Worm (Caenorhabditis elegans) whole organism, early embryonic: ENCODE data around the gene M04B2.2.
A peak's percentile ranks its signal among the peaks of the same experiment; 100 is the strongest.

Source experiments
- B0310.2 ChIP-seq: sonication (generic microtip); optimal IDR thresholded peaks from 2 replicates; lab custom pipeline; 2016; ENCODE audit warnings: mild to moderate bottlenecking, missing genetic modification characterization, missing compliant biosample characterization
- F13C5.2 ChIP-seq: sonication (generic microtip); optimal IDR thresholded peaks from 2 replicates; lab custom pipeline; 2017; ENCODE audit warnings: mild to moderate bottlenecking, missing genetic modification characterization, inconsistent platforms, missing compliant biosample characterization
- aly-1 ChIP-seq: sonication (generic microtip); optimal IDR thresholded peaks from 2 replicates; lab custom pipeline; 2016; ENCODE audit warnings: missing genetic modification characterization, missing compliant biosample characterization
- ama-1 ChIP-seq: fragments of 150-350 bp; optimal IDR thresholded peaks from 2 replicates; lab custom pipeline; 2014
- ceh-13 ChIP-seq: fragments of 200-800 bp; sonication (Bioruptor generic); optimal IDR thresholded peaks from 2 replicates; lab custom pipeline; 2018; ENCODE audit warnings: mild to moderate bottlenecking, missing genetic modification characterization, missing compliant biosample characterization
- ceh-36 ChIP-seq: sonication (generic microtip); optimal IDR thresholded peaks from 2 replicates; lab custom pipeline; 2016; ENCODE audit warnings: missing genetic modification characterization, inconsistent platforms, missing compliant biosample characterization
- ets-7 ChIP-seq: sonication (generic microtip); optimal IDR thresholded peaks from 2 replicates; lab custom pipeline; 2016; ENCODE audit warnings: missing genotype, missing genetic modification characterization, missing compliant biosample characterization
- flt-1 ChIP-seq: fragments of 200-800 bp; sonication (Bioruptor generic); IDR thresholded peaks from 2 replicates; pipeline ENCODE4 v1.3.6; 2022; ENCODE audit warnings: missing genetic modification characterization, missing compliant biosample characterization
- hmbx-1 ChIP-seq: sonication (generic microtip); optimal IDR thresholded peaks from 2 replicates; lab custom pipeline; 2016; ENCODE audit warnings: mild to moderate bottlenecking, missing genetic modification characterization, missing compliant biosample characterization
- hmg-4 ChIP-seq: fragments of 200-800 bp; sonication (Bioruptor generic); optimal IDR thresholded peaks from 2 replicates; lab custom pipeline; 2018; ENCODE audit warnings: mild to moderate bottlenecking, missing genetic modification characterization, missing compliant biosample characterization
- hnd-1 ChIP-seq: sonication (generic microtip); optimal IDR thresholded peaks from 2 replicates; lab custom pipeline; 2016; ENCODE audit warnings: missing genetic modification characterization, missing compliant biosample characterization
- pes-1 ChIP-seq: fragments of 200-800 bp; sonication (Bioruptor generic); IDR thresholded peaks from 2 replicates; pipeline ENCODE4 v1.3.6; 2022; ENCODE audit warnings: missing genetic modification reagents, missing genetic modification characterization, missing compliant biosample characterization
- scrt-1 ChIP-seq: fragments of 200-800 bp; sonication (Bioruptor generic); IDR thresholded peaks from 2 replicates; pipeline ENCODE4 v1.3.6; 2022; ENCODE audit warnings: missing genetic modification characterization, missing compliant biosample characterization
- sea-1 ChIP-seq: fragments of 200-800 bp; sonication (Bioruptor generic); conservative IDR thresholded peaks from 2 replicates; pipeline ENCODE4 v1.3.6; 2022; ENCODE audit warnings: missing genetic modification characterization, missing compliant biosample characterization
- tbx-11 ChIP-seq: fragments of 200-800 bp; sonication (Bioruptor generic); IDR thresholded peaks from 2 replicates; pipeline ENCODE4 v1.3.6; 2022; ENCODE audit warnings: missing genetic modification characterization, missing compliant biosample characterization
- tbx-37 ChIP-seq: fragments of 200-800 bp; sonication (Bioruptor generic); conservative IDR thresholded peaks from 2 replicates; pipeline ENCODE4 v1.3.6; 2022; ENCODE audit warnings: missing genetic modification reagents, missing genetic modification characterization, missing compliant biosample characterization
- tra-4 ChIP-seq: sonication (generic microtip); optimal IDR thresholded peaks from 2 replicates; lab custom pipeline; 2017; ENCODE audit warnings: missing genetic modification characterization, missing compliant biosample characterization

M04B2.2 gene

ce11 chrIV:11527752-11528151 is at the start of gene M04B2.2:
TSS of gene M04B2.2 (plus strand) at chrIV:11528052.
- no peak for TF ChIP-seq hmbx-1 (tag; lab: Kevin White, UChicago)
- TF ChIP-seq tra-4 (tag; lab: Kevin White, UChicago): no peak
- no peak for TF ChIP-seq hmg-4 (GFP tag; lab: Kevin White, UChicago)
- TF ChIP-seq hnd-1: no peak
- TF ChIP-seq ceh-36: no peak
- TF ChIP-seq F13C5.2 (tag; lab: Kevin White, UChicago): no peak
- no peak for TF ChIP-seq ceh-13
- no peak for TF ChIP-seq sea-1 (GFP tag; lab: Robert Waterston, UW)
- no peak for TF ChIP-seq ama-1 (lab: Kevin White, UChicago)
- no peak for TF ChIP-seq tbx-37 (GFP tag; lab: Robert Waterston, UW)
- no peak for TF ChIP-seq tbx-11 (GFP tag; lab: Robert Waterston, UW)
- no peak for TF ChIP-seq aly-1

ce11 chrIV:11479095-11479494 is 48.8 kb upstream of the M04B2.2 start, which contains the start of gene catp-8:
TSS of gene catp-8 (minus strand) at chrIV:11479251.
- TF ChIP-seq hmbx-1 (tag; lab: Kevin White, UChicago) (no peak), sea-1 (GFP tag; lab: Robert Waterston, UW) (no peak), B0310.2 (no peak), ceh-13 (no peak), hnd-1 (no peak), F13C5.2 (tag; lab: Kevin White, UChicago) (no peak), tbx-11 (GFP tag; lab: Robert Waterston, UW) (no peak), hmg-4 (GFP tag; lab: Kevin White, UChicago) (no peak), pes-1 (GFP tag; lab: Robert Waterston, UW) (no peak), scrt-1 (GFP tag; lab: Robert Waterston, UW) (no peak), tra-4 (tag; lab: Kevin White, UChicago) (no peak), ceh-36 (no peak), tbx-37 (GFP tag; lab: Robert Waterston, UW) (no peak)

DNA sequence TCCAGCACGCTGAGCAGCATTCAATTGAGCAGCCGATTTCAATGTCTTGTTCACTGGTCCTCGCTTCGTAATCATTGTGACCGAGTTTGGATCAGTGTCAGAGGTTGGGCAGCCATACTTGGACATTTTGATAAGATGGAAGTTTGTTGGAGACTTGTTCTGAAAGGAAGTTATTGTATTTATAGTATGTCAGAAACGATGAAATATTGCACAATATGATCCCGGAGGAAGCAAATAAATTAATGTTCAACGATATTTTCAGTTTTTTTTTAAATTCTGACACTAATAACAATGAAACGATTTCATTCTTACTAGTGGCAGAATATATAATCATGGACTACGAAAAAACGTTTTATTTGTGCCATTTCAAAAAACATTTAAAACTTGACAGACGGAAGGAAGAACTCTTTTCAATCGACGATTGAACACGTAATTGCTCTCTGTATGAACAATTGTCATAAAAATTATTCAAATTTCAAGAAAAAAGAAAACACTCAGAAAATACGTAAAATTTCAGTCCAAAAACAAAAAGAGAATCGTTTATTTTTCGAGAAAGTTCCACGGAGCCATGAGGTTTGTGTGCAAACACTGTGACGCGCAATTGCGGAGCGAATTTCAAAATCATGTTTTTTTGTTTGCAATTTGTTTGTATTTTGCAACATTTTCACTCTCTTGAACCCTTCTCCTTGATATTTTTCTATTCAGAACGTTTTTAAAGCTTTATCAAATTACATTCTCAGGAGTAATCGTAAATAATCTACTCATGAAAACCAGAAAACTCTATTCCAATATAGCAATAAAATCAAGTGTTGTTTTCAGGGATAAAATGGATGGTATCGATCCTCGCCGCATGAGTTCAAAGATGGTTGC is 47.6 kb upstream of the M04B2.2 start, which contains the start of the genes mbf-1 and nse-4:
TSS of gene mbf-1 (minus strand) at position 343 of the 870 bp plus-strand sequence.
TSS of gene nse-4 (plus strand) at position 820 of the 870 bp plus-strand sequence.
- TF ChIP-seq hmbx-1 (tag; lab: Kevin White, UChicago) (no peak), ets-7 (no peak), F13C5.2 (tag; lab: Kevin White, UChicago) (peak; percentile 57), tbx-11 (GFP tag; lab: Robert Waterston, UW) (no peak), tbx-37 (GFP tag; lab: Robert Waterston, UW) (no peak)

- TF ChIP-seq B0310.2 (no peak), F13C5.2 (tag; lab: Kevin White, UChicago) (no peak)
Observed at ce11 chrIV:11486859-11487258, 41.0 kb upstream of the M04B2.2 start.

DNA sequence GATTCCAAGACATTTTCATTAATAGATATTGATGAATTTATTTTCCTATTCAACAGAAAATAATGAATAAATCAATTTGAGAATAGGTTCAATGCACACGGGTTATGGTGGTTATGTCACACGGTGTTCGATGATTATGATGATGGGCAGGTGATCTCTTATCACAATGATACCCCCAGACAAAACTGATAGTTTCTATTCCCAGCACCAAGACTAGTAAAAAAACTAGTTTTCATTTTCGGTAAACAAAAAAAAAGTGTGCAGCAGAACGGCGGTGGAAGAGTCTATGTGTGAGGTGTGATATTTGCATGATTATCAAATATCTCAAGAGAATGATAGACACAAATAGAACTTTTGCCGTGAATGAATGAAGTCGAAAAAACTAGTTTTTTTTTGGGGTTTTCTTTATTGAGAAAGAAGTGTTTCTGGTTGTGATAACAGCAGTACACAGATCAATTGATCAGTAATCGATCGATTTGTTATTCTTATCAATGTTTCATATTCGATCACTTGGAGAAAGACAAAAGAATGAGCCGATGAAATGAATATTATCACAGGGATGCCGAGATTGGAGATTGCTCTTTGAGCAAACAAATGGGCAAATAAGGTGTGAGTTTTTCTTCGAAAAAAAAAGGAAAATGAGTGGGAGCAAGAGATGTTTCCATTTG is 39.8 kb upstream of the M04B2.2 start:
- TF ChIP-seq scrt-1 (GFP tag; lab: Robert Waterston, UW) (no peak), ceh-36 (no peak), ceh-13 (no peak), aly-1 (no peak), B0310.2 (no peak), hmbx-1 (tag; lab: Kevin White, UChicago) (no peak), sea-1 (GFP tag; lab: Robert Waterston, UW) (no peak), ets-7 (no peak), ama-1 (lab: Kevin White, UChicago) (no peak), F13C5.2 (tag; lab: Kevin White, UChicago) (no peak), hmg-4 (GFP tag; lab: Kevin White, UChicago) (no peak), tbx-37 (GFP tag; lab: Robert Waterston, UW) (no peak), tbx-11 (GFP tag; lab: Robert Waterston, UW) (no peak), flt-1 (GFP tag; lab: Robert Waterston, UW) (no peak), pes-1 (GFP tag; lab: Robert Waterston, UW) (no peak), tra-4 (tag; lab: Kevin White, UChicago) (no peak), hnd-1 (no peak)

DNA sequence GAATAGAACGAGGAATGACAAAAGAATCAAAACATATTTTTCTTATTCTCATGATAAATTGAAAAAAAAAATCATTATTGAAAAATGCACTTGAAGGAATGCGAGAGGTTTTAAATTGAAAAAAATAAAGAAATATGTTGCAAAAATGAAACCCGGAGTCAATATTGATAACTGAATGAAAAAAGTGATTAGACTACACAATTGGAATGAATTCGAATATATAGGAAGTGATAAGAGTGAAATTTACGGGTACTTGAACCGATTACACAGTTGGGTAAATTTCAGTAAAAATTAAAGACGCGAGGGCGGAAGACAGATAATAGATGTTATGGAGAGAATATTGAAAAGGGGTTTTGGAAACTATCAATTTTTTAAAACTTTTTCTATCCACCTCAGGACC is 38.8 kb upstream of the M04B2.2 start:
- no peak for TF ChIP-seq hmg-4 (GFP tag; lab: Kevin White, UChicago)
- TF ChIP-seq hmbx-1 (tag; lab: Kevin White, UChicago): no peak
- TF ChIP-seq ama-1 (lab: Kevin White, UChicago): no peak
- no peak for TF ChIP-seq sea-1 (GFP tag; lab: Robert Waterston, UW)
- TF ChIP-seq F13C5.2 (tag; lab: Kevin White, UChicago): no peak

DNA sequence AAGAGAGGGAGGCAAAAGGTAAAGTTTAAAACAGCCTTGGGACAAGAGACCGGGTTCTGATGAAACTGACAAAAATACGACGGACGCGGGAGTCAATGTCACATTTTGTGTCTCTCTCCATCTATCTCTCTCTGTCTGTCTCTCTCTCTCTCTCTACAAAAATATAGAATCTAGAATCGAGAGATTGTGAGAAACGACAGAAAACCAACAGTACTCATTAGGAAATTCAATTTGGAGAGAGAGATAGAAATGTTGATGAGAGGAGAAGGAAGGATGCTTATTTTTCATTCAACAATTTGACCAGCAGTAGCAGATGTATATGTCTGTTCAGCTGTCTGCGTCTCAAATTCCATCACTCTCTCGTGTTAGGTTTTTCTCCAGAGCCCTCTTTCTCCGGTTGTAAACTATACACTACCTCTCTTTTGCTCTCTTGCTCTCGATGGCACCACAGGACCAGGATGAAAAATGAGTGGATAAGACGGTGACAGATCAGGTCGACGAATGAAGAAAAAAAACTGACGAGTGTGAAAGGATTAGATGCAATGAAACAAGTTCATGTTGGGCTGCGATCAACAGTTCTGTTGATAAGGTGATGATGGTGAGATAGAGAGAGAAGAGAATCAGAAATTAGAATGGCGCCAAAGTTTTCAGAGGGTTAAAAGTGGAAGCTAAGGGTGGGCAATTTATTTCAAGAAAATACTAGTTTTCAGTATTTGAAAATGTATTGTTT is 38.1 kb upstream of the M04B2.2 start:
- no peak for TF ChIP-seq tbx-37 (GFP tag; lab: Robert Waterston, UW)
- no peak for TF ChIP-seq tra-4 (tag; lab: Kevin White, UChicago)
- no peak for TF ChIP-seq pes-1 (GFP tag; lab: Robert Waterston, UW)
- TF ChIP-seq ets-7: no peak
- TF ChIP-seq scrt-1 (GFP tag; lab: Robert Waterston, UW): no peak
- no peak for TF ChIP-seq aly-1
- no peak for TF ChIP-seq flt-1 (GFP tag; lab: Robert Waterston, UW)
- TF ChIP-seq ceh-36: no peak
- no peak for TF ChIP-seq hmg-4 (GFP tag; lab: Kevin White, UChicago)
- no peak for TF ChIP-seq ama-1 (lab: Kevin White, UChicago)
- TF ChIP-seq ceh-13: no peak
- no peak for TF ChIP-seq tbx-11 (GFP tag; lab: Robert Waterston, UW)
- TF ChIP-seq hmbx-1 (tag; lab: Kevin White, UChicago): no peak
